Fruit fly (Drosophila melanogaster) whole organism, embryonic: ENCODE results near the gene CG31141.

Experiments used
- CG10565 ChIP-seq: fragments of 200-800 bp; sonication (Bioruptor generic); optimal IDR thresholded peaks from 3 replicates; lab custom pipeline; 2016; ENCODE audit warnings: missing biosample characterization, mild to moderate bottlenecking, missing genetic modification characterization
- CG10959 ChIP-seq: fragments of 200-800 bp; sonication (Bioruptor generic); IDR thresholded peaks from 2 replicates; pipeline ENCODE4 v1.3.6; 2022; ENCODE audit warnings: missing biosample characterization, missing genetic modification characterization
- CG11696 ChIP-seq: fragments of 200-800 bp; sonication (Bioruptor generic); IDR thresholded peaks from 2 replicates; pipeline ENCODE4 v1.3.6; 2022; ENCODE audit warnings: missing biosample characterization, missing genetic modification characterization
- CG13894 ChIP-seq: fragments of 200-800 bp; sonication (Bioruptor generic); optimal IDR thresholded peaks from 3 replicates; lab custom pipeline; 2018; ENCODE audit warnings: missing biosample characterization, mild to moderate bottlenecking, missing genetic modification characterization, moderate library complexity
- CG14050 ChIP-seq: fragments of 200-800 bp; sonication (Bioruptor generic); IDR thresholded peaks from 3 replicates; pipeline ENCODE4 v1.3.6; 2022; ENCODE audit warnings: missing biosample characterization, missing genetic modification characterization
- CG1529 ChIP-seq: fragments of 200-800 bp; sonication (Bioruptor generic); optimal IDR thresholded peaks from 3 replicates; lab custom pipeline; 2018; ENCODE audit warnings: missing biosample characterization, missing genetic modification characterization
- CG1832 ChIP-seq: fragments of 200-800 bp; sonication (Bioruptor generic); optimal IDR thresholded peaks from 2 replicates; lab custom pipeline; 2017; ENCODE audit warnings: missing biosample characterization, mild to moderate bottlenecking, missing genetic modification characterization, inconsistent platforms
- CG3281 ChIP-seq: fragments of 200-800 bp; sonication (Bioruptor generic); optimal IDR thresholded peaks from 3 replicates; lab custom pipeline; 2017; ENCODE audit warnings: missing biosample characterization, mild to moderate bottlenecking, missing genetic modification characterization
- CG34224 ChIP-seq: fragments of 200-800 bp; sonication (Bioruptor generic); IDR thresholded peaks from 3 replicates; pipeline ENCODE4 v1.3.6; 2022; ENCODE audit warnings: missing biosample characterization, missing genetic modification characterization; ENCODE audit not compliant: partially characterized antibody
- CG3995 ChIP-seq: fragments of 200-800 bp; sonication (Bioruptor generic); optimal IDR thresholded peaks from 3 replicates; lab custom pipeline; 2016; ENCODE audit warnings: missing biosample characterization, missing genetic modification characterization
- CG4360 ChIP-seq: fragments of 200-800 bp; sonication (Bioruptor generic); IDR thresholded peaks from 2 replicates; pipeline ENCODE4 v1.3.6; 2022; ENCODE audit warnings: missing biosample characterization, missing genetic modification characterization
- CG4424 ChIP-seq: fragments of 200-800 bp; sonication (Bioruptor generic); optimal IDR thresholded peaks from 3 replicates; lab custom pipeline; 2016; ENCODE audit warnings: missing biosample characterization, missing genetic modification characterization
- CG5180 ChIP-seq: fragments of 200-800 bp; sonication (Bioruptor generic); optimal IDR thresholded peaks from 3 replicates; lab custom pipeline; 2017; ENCODE audit warnings: missing biosample characterization, missing genetic modification characterization, mild to moderate bottlenecking, moderate library complexity, missing genetic modification reagents
- CG7357 ChIP-seq: fragments of 200-800 bp; sonication (Bioruptor generic); IDR thresholded peaks from 3 replicates; pipeline ENCODE4 v1.3.6; 2022; ENCODE audit warnings: missing biosample characterization, missing genetic modification characterization
- Deaf1 ChIP-seq: fragments of 200-800 bp; optimal IDR thresholded peaks from 3 replicates; lab custom pipeline; 2019; ENCODE audit warnings: missing biosample characterization, mild to moderate bottlenecking, missing genetic modification characterization, moderate library complexity
- Dek ChIP-seq: fragments of 200-800 bp; sonication (Bioruptor generic); optimal IDR thresholded peaks from 3 replicates; lab custom pipeline; 2019; ENCODE audit warnings: missing biosample characterization, mild to moderate bottlenecking, missing genetic modification characterization, moderate library complexity
- Dfd ChIP-seq, 2 experiments: fragments of >200 bp; optimal IDR thresholded peaks; 2 replicates each; lab custom pipeline; 2017; ENCODE audit warnings: missing biosample characterization in 2 of 2, missing genetic modification characterization in 2 of 2
- Hand ChIP-seq: fragments of 200-800 bp; sonication (Bioruptor generic); optimal IDR thresholded peaks from 2 replicates; lab custom pipeline; 2017; ENCODE audit warnings: mild to moderate bottlenecking, missing biosample characterization, missing genetic modification reagents, missing genetic modification characterization
- Lpt ChIP-seq: fragments of >200 bp; optimal IDR thresholded peaks from 2 replicates; lab custom pipeline; 2018; ENCODE audit warnings: missing biosample characterization, missing genetic modification characterization
- Nf-YB ChIP-seq: fragments of 200-800 bp; sonication (Bioruptor generic); optimal IDR thresholded peaks from 3 replicates; lab custom pipeline; 2019; ENCODE audit warnings: missing biosample characterization, mild to moderate bottlenecking, missing genetic modification characterization, moderate library complexity
- Sox100B ChIP-seq: fragments of 200-800 bp; sonication (Bioruptor generic); optimal IDR thresholded peaks from 3 replicates; lab custom pipeline; 2018; ENCODE audit warnings: missing biosample characterization, mild to moderate bottlenecking, missing genetic modification characterization
- Spps ChIP-seq: fragments of 200-800 bp; sonication (Bioruptor generic); optimal IDR thresholded peaks from 2 replicates; lab custom pipeline; 2018; ENCODE audit warnings: missing biosample characterization, mild to moderate bottlenecking, missing genetic modification characterization
- abd-A ChIP-seq: fragments of 200-800 bp; sonication (Bioruptor generic); optimal IDR thresholded peaks from 3 replicates; lab custom pipeline; 2019; ENCODE audit warnings: missing biosample characterization, mild to moderate bottlenecking, missing genetic modification characterization, moderate library complexity
- amos ChIP-seq: fragments of 200-800 bp; sonication (Bioruptor generic); IDR thresholded peaks from 2 replicates; pipeline ENCODE4 v1.3.6; 2022; ENCODE audit warnings: missing biosample characterization, missing genetic modification characterization; ENCODE audit not compliant: partially characterized antibody
- ara ChIP-seq: fragments of 200-800 bp; sonication (Bioruptor generic); IDR thresholded peaks from 2 replicates; pipeline ENCODE4 v1.3.6; 2022; ENCODE audit warnings: missing biosample characterization, missing genetic modification characterization
- ase ChIP-seq: fragments of 200-800 bp; sonication (Bioruptor generic); IDR thresholded peaks from 3 replicates; pipeline ENCODE4 v1.3.6; 2022; ENCODE audit warnings: missing biosample characterization, missing genetic modification characterization
- bigmax ChIP-seq: fragments of 200-800 bp; sonication (Bioruptor generic); optimal IDR thresholded peaks from 2 replicates; lab custom pipeline; 2018; ENCODE audit warnings: missing biosample characterization, mild to moderate bottlenecking, missing genetic modification characterization
- bowl ChIP-seq: fragments of 200-800 bp; sonication (Bioruptor generic); IDR thresholded peaks from 2 replicates; pipeline ENCODE4 v1.3.6; 2022; ENCODE audit warnings: missing biosample characterization, missing genetic modification characterization
- br ChIP-seq: fragments of >200 bp; optimal IDR thresholded peaks from 2 replicates; lab custom pipeline; 2017
- btn ChIP-seq: fragments of 200-800 bp; sonication (Bioruptor generic); optimal IDR thresholded peaks from 2 replicates; lab custom pipeline; 2016; ENCODE audit warnings: missing biosample characterization, missing genetic modification characterization
- cato ChIP-seq: fragments of 200-800 bp; sonication (Bioruptor generic); optimal IDR thresholded peaks from 2 replicates; lab custom pipeline; 2016; ENCODE audit warnings: missing biosample characterization, missing genetic modification characterization, borderline replicate concordance
- chm ChIP-seq: fragments of 200-800 bp; sonication (Bioruptor generic); IDR thresholded peaks from 2 replicates; pipeline ENCODE4 v1.3.6; 2022; ENCODE audit warnings: missing biosample characterization, missing genetic modification characterization
- crc ChIP-seq: fragments of 200-800 bp; sonication (Bioruptor generic); optimal IDR thresholded peaks from 2 replicates; lab custom pipeline; 2016; ENCODE audit warnings: missing biosample characterization, missing genetic modification characterization
- da ChIP-seq: fragments of 200-800 bp; sonication (Bioruptor generic); optimal IDR thresholded peaks from 2 replicates; lab custom pipeline; 2016; ENCODE audit warnings: missing biosample characterization, missing genetic modification characterization
- dimm ChIP-seq: fragments of 200-800 bp; sonication (Bioruptor generic); IDR thresholded peaks from 2 replicates; pipeline ENCODE4 v1.3.6; 2022; ENCODE audit warnings: missing biosample characterization, missing genetic modification characterization
- eve ChIP-seq, 2 experiments: fragments of >200 bp; optimal IDR thresholded peaks; 2 replicates each; lab custom pipeline; 2017; ENCODE audit warnings: missing biosample characterization in 2 of 2, missing genetic modification characterization in 2 of 2
- gcm ChIP-seq: fragments of 200-800 bp; sonication (Bioruptor generic); optimal IDR thresholded peaks from 2 replicates; lab custom pipeline; 2019; ENCODE audit warnings: missing biosample characterization, mild to moderate bottlenecking, missing genetic modification characterization, moderate library complexity
- gsb ChIP-seq: fragments of 200-800 bp; sonication (Bioruptor generic); IDR thresholded peaks from 2 replicates; pipeline ENCODE4 v1.3.6; 2022; ENCODE audit warnings: missing biosample characterization, missing genetic modification characterization
- hbn ChIP-seq: fragments of 200-800 bp; sonication (Bioruptor generic); IDR thresholded peaks from 2 replicates; pipeline ENCODE4 v1.3.6; 2022; ENCODE audit warnings: missing biosample characterization, missing genetic modification characterization; ENCODE audit not compliant: partially characterized antibody
- kni ChIP-seq: fragments of 200-800 bp; sonication (Bioruptor generic); optimal IDR thresholded peaks from 3 replicates; lab custom pipeline; 2017; ENCODE audit warnings: mild to moderate bottlenecking, missing biosample characterization, missing genetic modification reagents, missing genetic modification characterization
- nom ChIP-seq: fragments of 200-800 bp; sonication (Bioruptor generic); optimal IDR thresholded peaks from 2 replicates; lab custom pipeline; 2017; ENCODE audit warnings: missing biosample characterization, missing genetic modification characterization, mild to moderate bottlenecking, moderate library complexity, missing genetic modification reagents
- p53 ChIP-seq: fragments of 200-800 bp; sonication (Bioruptor generic); optimal IDR thresholded peaks from 2 replicates; lab custom pipeline; 2016; ENCODE audit warnings: missing biosample characterization, missing genetic modification characterization
- pzg ChIP-seq: fragments of 200-800 bp; sonication (Bioruptor generic); optimal IDR thresholded peaks from 3 replicates; lab custom pipeline; 2018; ENCODE audit warnings: missing biosample characterization, mild to moderate bottlenecking, missing genetic modification characterization, moderate library complexity
- rib ChIP-seq: fragments of 200-800 bp; sonication (Bioruptor generic); IDR thresholded peaks from 2 replicates; pipeline ENCODE4 v1.3.6; 2022; ENCODE audit warnings: missing biosample characterization, missing genetic modification characterization
- sens-2 ChIP-seq: fragments of 200-800 bp; sonication (Bioruptor generic); IDR thresholded peaks from 2 replicates; pipeline ENCODE4 v1.3.6; 2022; ENCODE audit warnings: missing biosample characterization, missing genetic modification characterization
- slp2 ChIP-seq: fragments of 200-800 bp; sonication (Bioruptor generic); optimal IDR thresholded peaks from 2 replicates; lab custom pipeline; 2016; ENCODE audit warnings: missing biosample characterization, missing genetic modification characterization
- sr ChIP-seq: fragments of 200-800 bp; sonication (Bioruptor generic); IDR thresholded peaks from 3 replicates; pipeline ENCODE4 v1.3.6; 2022; ENCODE audit warnings: missing biosample characterization, missing genetic modification characterization
- stc ChIP-seq: fragments of 200-800 bp; sonication (Bioruptor generic); IDR thresholded peaks from 2 replicates; pipeline ENCODE4 v1.3.6; 2022; ENCODE audit warnings: missing biosample characterization, missing genetic modification characterization
- ttk ChIP-seq: fragments of 200-800 bp; sonication (Bioruptor generic); IDR thresholded peaks from 2 replicates; pipeline ENCODE4 v2.1.2; 2022; ENCODE audit warnings: missing biosample characterization, missing genetic modification characterization
- zen ChIP-seq: fragments of 200-800 bp; sonication (Bioruptor generic); optimal IDR thresholded peaks from 3 replicates; lab custom pipeline; 2018; ENCODE audit warnings: missing biosample characterization, mild to moderate bottlenecking, missing genetic modification characterization, moderate library complexity

The CG31141 gene

dm6 chr3R:23958091-23958838 lies 35.2 kb downstream of the CG31141 start, which contains the start of the genes GluProRS and AP-1sigma:
GluProRS (minus strand) TSS chr3R:23958391.
AP-1sigma (plus strand) TSS chr3R:23958651.
- TF ChIP-seq sens-2 (GFP tag; lab: Robert Waterston, UW) (peak; percentile 94), da (GFP tag; lab: Kevin White, UChicago) (peak; percentile 67), pzg (GFP tag; lab: Kevin White, UChicago) (peak; percentile 78), cato (peak; percentile 88), nom (GFP tag; lab: Kevin White, UChicago) (peak; percentile 22), Hand (GFP tag; lab: Kevin White, UChicago) (peak; percentile 58), CG10959 (peak; percentile 93), bowl (GFP tag; lab: Robert Waterston, UW) (peak; percentile 67), CG5180 (GFP tag; lab: Kevin White, UChicago) (no peak), ara (GFP tag; lab: Robert Waterston, UW) (peak; percentile 93), slp2 (GFP tag; lab: Kevin White, UChicago) (peak; percentile 62), sr (GFP tag; lab: Robert Waterston, UW) (peak; percentile 87), CG34224 (GFP tag; lab: Robert Waterston, UW) (peak; percentile 95), amos (GFP tag; lab: Robert Waterston, UW) (peak; percentile 92), Dek (tag; lab: Kevin White, UChicago) (peak; percentile 88), CG7357 (GFP tag; lab: Robert Waterston, UW) (peak; percentile 91), CG10565 (peak; percentile 53), zen (tag; lab: Kevin White, UChicago) (peak; percentile 87), gcm (GFP tag; lab: Kevin White, UChicago) (peak; percentile 81), CG13894 (no peak), bigmax (GFP tag; lab: Kevin White, UChicago) (peak; percentile 98), CG14050 (GFP tag; lab: Robert Waterston, UW) (peak; percentile 90), Sox100B (GFP tag; lab: Kevin White, UChicago) (peak; percentile 82), Deaf1 (tag; lab: Kevin White, UChicago) (peak; percentile 65), Lpt (no peak), gsb (peak; percentile 90), rib (peak; percentile 92), ase (GFP tag; lab: Robert Waterston, UW) (peak; percentile 94), abd-A (tag; lab: Kevin White, UChicago) (no peak), CG11696 (GFP tag; lab: Robert Waterston, UW) (peak; percentile 90), ttk (peak; percentile 95), eve (GFP tag; optimal IDR thresholded peaks at IDR 0.05; lab: Kevin White, UChicago) (peak in 1 of 2 experiments; percentile 3), stc (GFP tag; lab: Robert Waterston, UW) (peak; percentile 90), Dfd (GFP tag; optimal IDR thresholded peaks at IDR 0.05; lab: Kevin White, UChicago) (no peak), Spps (peak; percentile 76), CG1832 (no peak), Nf-YB (GFP tag; lab: Kevin White, UChicago) (peak; percentile 65), kni (GFP tag; lab: Kevin White, UChicago) (peak; percentile 51), hbn (GFP tag; lab: Robert Waterston, UW) (peak; percentile 79), CG3995 (GFP tag; lab: Kevin White, UChicago) (peak; percentile 83), chm (GFP tag; lab: Robert Waterston, UW) (peak; percentile 93), CG3281 (peak; percentile 84), dimm (GFP tag; lab: Robert Waterston, UW) (peak; percentile 75), CG4360 (GFP tag; lab: Robert Waterston, UW) (peak; percentile 78), CG1529 (GFP tag; lab: Kevin White, UChicago) (peak; percentile 75), br (no peak), btn (GFP tag; lab: Kevin White, UChicago) (peak; percentile 42), CG4424 (peak; percentile 92), crc (peak; percentile 50), p53 (peak; percentile 58)
